Fruit fly (Drosophila melanogaster) whole organism, embryonic: Measurements from ENCODE around the gene CG18258.
A peak's percentile ranks its signal among the peaks of the same experiment; 100 is the strongest.

Experiments used
- Abd-B ChIP-seq: fragments of 200-800 bp; sonication (Bioruptor generic); optimal IDR thresholded peaks from 2 replicates; lab custom pipeline; 2018; ENCODE audit warnings: missing biosample characterization, mild to moderate bottlenecking, missing genetic modification characterization, moderate library complexity
- Adf1 ChIP-seq: fragments of 200-800 bp; sonication (Bioruptor generic); IDR thresholded peaks from 2 replicates; pipeline ENCODE4 v1.3.6; 2022; ENCODE audit warnings: missing biosample characterization, missing genetic modification characterization
- B-H2 ChIP-seq: fragments of 200-800 bp; sonication (Bioruptor generic); optimal IDR thresholded peaks from 2 replicates; lab custom pipeline; 2018; ENCODE audit warnings: missing biosample characterization, mild to moderate bottlenecking, missing genetic modification characterization
- Bgb ChIP-seq: fragments of 200-800 bp; sonication (Bioruptor generic); IDR thresholded peaks from 2 replicates; pipeline ENCODE4 v1.3.6; 2022; ENCODE audit warnings: missing biosample characterization, missing genetic modification characterization; ENCODE audit not compliant: partially characterized antibody
- CG10147 ChIP-seq: fragments of 200-800 bp; sonication (Bioruptor generic); optimal IDR thresholded peaks from 2 replicates; lab custom pipeline; 2019; ENCODE audit warnings: missing biosample characterization, mild to moderate bottlenecking, missing genetic modification characterization, moderate library complexity
- CG10543 ChIP-seq: fragments of 200-800 bp; sonication (Bioruptor generic); optimal IDR thresholded peaks from 3 replicates; lab custom pipeline; 2017; ENCODE audit warnings: missing biosample characterization, mild to moderate bottlenecking, missing genetic modification characterization, moderate library complexity
- CG11560 ChIP-seq: fragments of 200-800 bp; sonication (Bioruptor generic); IDR thresholded peaks from 3 replicates; pipeline ENCODE4 v1.3.6; 2022; ENCODE audit warnings: missing biosample characterization, missing genetic modification characterization
- CG12071 ChIP-seq: fragments of 200-800 bp; sonication (Bioruptor generic); optimal IDR thresholded peaks from 3 replicates; lab custom pipeline; 2018; ENCODE audit warnings: missing biosample characterization, mild to moderate bottlenecking, missing genetic modification characterization
- CG13624 ChIP-seq: fragments of 200-800 bp; sonication (Bioruptor generic); optimal IDR thresholded peaks from 2 replicates; lab custom pipeline; 2016; ENCODE audit warnings: missing biosample characterization, missing genetic modification characterization
- CG31388 ChIP-seq: fragments of 200-800 bp; sonication (Bioruptor generic); optimal IDR thresholded peaks from 2 replicates; lab custom pipeline; 2016; ENCODE audit warnings: missing biosample characterization, missing genetic modification characterization
- CG34376 ChIP-seq: fragments of 200-800 bp; sonication (Bioruptor generic); optimal IDR thresholded peaks from 2 replicates; lab custom pipeline; 2018; ENCODE audit warnings: missing biosample characterization, mild to moderate bottlenecking, missing genetic modification characterization
- CG3838 ChIP-seq: fragments of 200-800 bp; sonication (Bioruptor generic); optimal IDR thresholded peaks from 3 replicates; lab custom pipeline; 2016; ENCODE audit warnings: missing biosample characterization, missing genetic modification characterization
- CG4328 ChIP-seq: fragments of 200-800 bp; sonication (Bioruptor generic); optimal IDR thresholded peaks from 3 replicates; lab custom pipeline; 2017; ENCODE audit warnings: missing biosample characterization, missing genetic modification reagents, missing genetic modification characterization
- CG4360 ChIP-seq: fragments of 200-800 bp; sonication (Bioruptor generic); IDR thresholded peaks from 2 replicates; pipeline ENCODE4 v1.3.6; 2022; ENCODE audit warnings: missing biosample characterization, missing genetic modification characterization
- CG4424 ChIP-seq: fragments of 200-800 bp; sonication (Bioruptor generic); optimal IDR thresholded peaks from 3 replicates; lab custom pipeline; 2016; ENCODE audit warnings: missing biosample characterization, missing genetic modification characterization
- CG6654 ChIP-seq: fragments of 200-800 bp; sonication (Bioruptor generic); optimal IDR thresholded peaks from 2 replicates; lab custom pipeline; 2017; ENCODE audit warnings: missing biosample characterization, mild to moderate bottlenecking, missing genetic modification characterization
- CG6683 ChIP-seq: fragments of 200-800 bp; sonication (Bioruptor generic); optimal IDR thresholded peaks from 2 replicates; lab custom pipeline; 2017; ENCODE audit warnings: missing biosample characterization, mild to moderate bottlenecking, missing genetic modification characterization, missing genetic modification reagents
- CG7372 ChIP-seq: fragments of 200-800 bp; sonication (Bioruptor generic); IDR thresholded peaks from 2 replicates; pipeline ENCODE4 v1.3.6; 2022; ENCODE audit warnings: missing biosample characterization, missing genetic modification characterization
- CG7556 ChIP-seq: fragments of 200-800 bp; sonication (Bioruptor generic); optimal IDR thresholded peaks from 2 replicates; lab custom pipeline; 2017; ENCODE audit warnings: missing biosample characterization, mild to moderate bottlenecking, missing genetic modification characterization
- CG8944 ChIP-seq: fragments of 200-800 bp; sonication (Bioruptor generic); optimal IDR thresholded peaks from 3 replicates; lab custom pipeline; 2016; ENCODE audit warnings: missing biosample characterization, missing genetic modification characterization
- CG9797 ChIP-seq: fragments of 200-800 bp; sonication (Bioruptor generic); optimal IDR thresholded peaks from 3 replicates; lab custom pipeline; 2018; ENCODE audit warnings: missing biosample characterization, mild to moderate bottlenecking, missing genetic modification characterization
- D ChIP-seq, 2 experiments: fragments of 200-800 bp in 1 of 2; fragments of >200 bp in 1 of 2; sonication (Bioruptor generic) in 1 of 2; optimal IDR thresholded peaks; 2 replicates in 1 of 2; 3 replicates in 1 of 2; lab custom pipeline; 2017; ENCODE audit warnings: mild to moderate bottlenecking in 1 of 2, missing biosample characterization in 1 of 2, missing genetic modification characterization in 1 of 2, missing genetic modification reagents in 1 of 2
- Dbx ChIP-seq: fragments of 200-800 bp; sonication (Bioruptor generic); IDR thresholded peaks from 3 replicates; pipeline ENCODE4 v1.3.6; 2022; ENCODE audit warnings: missing biosample characterization, missing genetic modification characterization
- Dek ChIP-seq: fragments of 200-800 bp; sonication (Bioruptor generic); optimal IDR thresholded peaks from 3 replicates; lab custom pipeline; 2019; ENCODE audit warnings: missing biosample characterization, mild to moderate bottlenecking, missing genetic modification characterization, moderate library complexity
- HLH4C ChIP-seq: fragments of 200-800 bp; sonication (Bioruptor generic); IDR thresholded peaks from 3 replicates; pipeline ENCODE4 v1.3.6; 2022; ENCODE audit warnings: missing biosample characterization, missing genetic modification characterization; ENCODE audit not compliant: partially characterized antibody
- Jarid2 ChIP-seq: fragments of 200-800 bp; sonication (Bioruptor generic); optimal IDR thresholded peaks from 3 replicates; lab custom pipeline; 2017; ENCODE audit warnings: mild to moderate bottlenecking, missing biosample characterization, missing genetic modification reagents, missing genetic modification characterization
- Sin3A ChIP-seq: fragments of >200 bp; optimal IDR thresholded peaks from 2 replicates; lab custom pipeline; 2018
- Ssrp ChIP-seq: fragments of 200-800 bp; sonication (Bioruptor generic); optimal IDR thresholded peaks from 2 replicates; lab custom pipeline; 2018; ENCODE audit warnings: missing biosample characterization, mild to moderate bottlenecking, missing genetic modification characterization, moderate library complexity
- Trl ChIP-seq, 3 experiments: fragments of >200 bp in 2 of 3; fragments of 200-800 bp in 1 of 3; sonication (Bioruptor generic) in 1 of 3; optimal IDR thresholded peaks; 2 replicates in 1 of 3; 3 replicates in 2 of 3; lab custom pipeline; 2016 to 2017; ENCODE audit warnings: missing biosample characterization in 1 of 3, missing genetic modification characterization in 1 of 3
- ac ChIP-seq: fragments of 200-800 bp; sonication (Bioruptor generic); optimal IDR thresholded peaks from 3 replicates; lab custom pipeline; 2017; ENCODE audit warnings: missing biosample characterization, mild to moderate bottlenecking, missing genetic modification characterization
- ara ChIP-seq: fragments of 200-800 bp; sonication (Bioruptor generic); IDR thresholded peaks from 2 replicates; pipeline ENCODE4 v1.3.6; 2022; ENCODE audit warnings: missing biosample characterization, missing genetic modification characterization
- az2 ChIP-seq: fragments of 200-800 bp; sonication (Bioruptor generic); optimal IDR thresholded peaks from 3 replicates; lab custom pipeline; 2016; ENCODE audit warnings: missing biosample characterization, missing genetic modification characterization
- bsh ChIP-seq, 2 experiments: fragments of 200-800 bp; sonication (Bioruptor generic); optimal IDR thresholded peaks; 2 replicates each; lab custom pipeline; 2017 to 2018; ENCODE audit warnings: mild to moderate bottlenecking in 2 of 2, missing biosample characterization in 2 of 2, missing genetic modification characterization in 2 of 2, moderate library complexity in 1 of 2
- croc ChIP-seq: fragments of 200-800 bp; sonication (Bioruptor generic); conservative IDR thresholded peaks from 3 replicates; pipeline ENCODE4 v1.3.6; 2022; ENCODE audit warnings: missing biosample characterization, missing genetic modification characterization
- da ChIP-seq: fragments of 200-800 bp; sonication (Bioruptor generic); optimal IDR thresholded peaks from 2 replicates; lab custom pipeline; 2016; ENCODE audit warnings: missing biosample characterization, missing genetic modification characterization
- dan ChIP-seq: fragments of 200-800 bp; sonication (Bioruptor generic); IDR thresholded peaks from 2 replicates; pipeline ENCODE4 v1.3.6; 2022; ENCODE audit warnings: missing biosample characterization, missing genetic modification characterization
- exex ChIP-seq: fragments of 200-800 bp; sonication (Bioruptor generic); optimal IDR thresholded peaks from 4 replicates; lab custom pipeline; 2018; ENCODE audit warnings: missing biosample characterization, mild to moderate bottlenecking, missing genetic modification characterization, moderate library complexity
- fd102C ChIP-seq: fragments of 200-800 bp; sonication (Bioruptor generic); optimal IDR thresholded peaks from 2 replicates; lab custom pipeline; 2018; ENCODE audit warnings: missing biosample characterization, mild to moderate bottlenecking, missing genetic modification characterization, moderate library complexity
- fd96Cb ChIP-seq: fragments of 200-800 bp; sonication (Bioruptor generic); optimal IDR thresholded peaks from 2 replicates; lab custom pipeline; 2018; ENCODE audit warnings: missing biosample characterization, mild to moderate bottlenecking, missing genetic modification characterization, moderate library complexity
- inv ChIP-seq: fragments of 200-800 bp; sonication (Bioruptor generic); IDR thresholded peaks from 2 replicates; pipeline ENCODE4 v1.3.6; 2022; ENCODE audit warnings: missing biosample characterization, missing genetic modification characterization; ENCODE audit not compliant: partially characterized antibody
- kni ChIP-seq: fragments of 200-800 bp; sonication (Bioruptor generic); optimal IDR thresholded peaks from 3 replicates; lab custom pipeline; 2017; ENCODE audit warnings: mild to moderate bottlenecking, missing biosample characterization, missing genetic modification reagents, missing genetic modification characterization
- knrl ChIP-seq: fragments of 200-800 bp; sonication (Bioruptor generic); IDR thresholded peaks from 3 replicates; pipeline ENCODE4 v1.3.6; 2022; ENCODE audit warnings: missing biosample characterization, missing genetic modification characterization; ENCODE audit not compliant: partially characterized antibody
- nerfin-1 ChIP-seq: fragments of 200-800 bp; sonication (Bioruptor generic); optimal IDR thresholded peaks from 3 replicates; lab custom pipeline; 2019; ENCODE audit warnings: missing biosample characterization, mild to moderate bottlenecking, missing genetic modification characterization, moderate library complexity
- nom ChIP-seq: fragments of 200-800 bp; sonication (Bioruptor generic); optimal IDR thresholded peaks from 2 replicates; lab custom pipeline; 2017; ENCODE audit warnings: missing biosample characterization, missing genetic modification characterization, mild to moderate bottlenecking, moderate library complexity, missing genetic modification reagents
- org-1 ChIP-seq: fragments of 200-800 bp; sonication (Bioruptor generic); optimal IDR thresholded peaks from 2 replicates; lab custom pipeline; 2017; ENCODE audit warnings: missing biosample characterization, missing genetic modification characterization
- peb ChIP-seq: fragments of 200-800 bp; sonication (Bioruptor generic); IDR thresholded peaks from 2 replicates; pipeline ENCODE4 v1.3.6; 2022; ENCODE audit warnings: missing biosample characterization, missing genetic modification characterization
- ranshi ChIP-seq: fragments of 200-800 bp; sonication (Bioruptor generic); IDR thresholded peaks from 2 replicates; pipeline ENCODE4 v1.3.6; 2022; ENCODE audit warnings: missing biosample characterization, missing genetic modification characterization
- tin ChIP-seq: fragments of 200-800 bp; sonication (Bioruptor generic); optimal IDR thresholded peaks from 3 replicates; lab custom pipeline; 2016; ENCODE audit warnings: missing biosample characterization, missing genetic modification characterization
- tup ChIP-seq: fragments of 200-800 bp; sonication (Bioruptor generic); optimal IDR thresholded peaks from 2 replicates; lab custom pipeline; 2016; ENCODE audit warnings: missing biosample characterization, mild to moderate bottlenecking, missing genetic modification characterization, moderate library complexity

Gene CG18258

dm6 chrX:17176542-17176941 is 35.6 kb upstream of the CG18258 start (continued):
- TF ChIP-seq ranshi (0 out of 2 replicates have a peak, but pooled peaks have one; percentile 25), Dek (tag; lab: Kevin White, UChicago) (peak; percentile 41), CG9797 (GFP tag; lab: Kevin White, UChicago) (no peak), CG10147 (GFP tag; lab: Kevin White, UChicago) (no peak), CG7372 (GFP tag; lab: Robert Waterston, UW) (peak; percentile 51; the same call in 1 of the 2 replicates), Ssrp (tag; lab: Kevin White, UChicago) (no peak), CG12071 (peak; percentile 18), Abd-B (GFP tag; lab: Kevin White, UChicago) (peak; percentile 25), peb (GFP tag; lab: Robert Waterston, UW) (0 out of 2 replicates have a peak, but pooled peaks have one; percentile 19), D (optimal IDR thresholded peaks at IDR 0.05; lab: Kevin White, UChicago) (no peak), D (GFP tag; optimal IDR thresholded peaks at IDR 0.05; lab: Kevin White, UChicago) (no peak), CG3838 (no peak), fd102C (GFP tag; lab: Kevin White, UChicago) (no peak), knrl (no peak), org-1 (GFP tag; lab: Kevin White, UChicago) (no peak), inv (GFP tag; lab: Robert Waterston, UW) (no peak), CG34376 (GFP tag; lab: Kevin White, UChicago) (no peak), CG13624 (GFP tag; lab: Kevin White, UChicago) (peak; percentile 62), nom (GFP tag; lab: Kevin White, UChicago) (no peak), CG6683 (GFP tag; lab: Kevin White, UChicago) (no peak), bsh (GFP tag; optimal IDR thresholded peaks at IDR 0.05; lab: Kevin White, UChicago) (peak; percentile 29 to 31), Adf1 (GFP tag; lab: Robert Waterston, UW) (no peak), tup (GFP tag; lab: Kevin White, UChicago) (no peak), Bgb (GFP tag; lab: Robert Waterston, UW) (no peak), CG4328 (GFP tag; lab: Kevin White, UChicago) (no peak), B-H2 (GFP tag; lab: Kevin White, UChicago) (no peak), fd96Cb (peak; percentile 28), exex (tag; lab: Kevin White, UChicago) (no peak), CG8944 (GFP tag; lab: Kevin White, UChicago) (peak; percentile 2), CG6654 (GFP tag; lab: Kevin White, UChicago) (no peak), CG11560 (no peak), CG4424 (GFP tag; lab: Kevin White, UChicago) (peak; percentile 41), Trl (optimal IDR thresholded peaks at IDR 0.05; lab: Kevin White, UChicago) (no peak), Trl (GFP tag; optimal IDR thresholded peaks at IDR 0.05; lab: Kevin White, UChicago) (peak; percentile 59), Jarid2 (no peak), CG31388 (no peak), ac (GFP tag; lab: Kevin White, UChicago) (no peak), CG10543 (GFP tag; lab: Kevin White, UChicago) (peak; percentile 27), HLH4C (GFP tag; lab: Robert Waterston, UW) (no peak), Sin3A (no peak), tin (GFP tag; lab: Kevin White, UChicago) (peak; percentile 32), dan (GFP tag; lab: Robert Waterston, UW) (no peak), nerfin-1 (peak; percentile 3), kni (GFP tag; lab: Kevin White, UChicago) (no peak), az2 (GFP tag; lab: Kevin White, UChicago) (peak; percentile 11), CG4360 (no peak), CG7556 (GFP tag; lab: Kevin White, UChicago) (peak; percentile 46), da (GFP tag; lab: Kevin White, UChicago) (no peak), ara (GFP tag; lab: Robert Waterston, UW) (0 out of 2 replicates have a peak, but pooled peaks have one; percentile 35), Dbx (GFP tag; lab: Robert Waterston, UW) (peak; percentile 61; the same call in 2 of the 3 replicates), croc (GFP tag; lab: Robert Waterston, UW) (no peak; the same call in 2 of the 3 replicates)
